Fruit fly (Drosophila melanogaster) S2 (cell line): ENCODE results near the gene Gr98d.

Source experiments
- CG8478 ChIP-seq: fragments of >200 bp; optimal IDR thresholded peaks from 2 replicates; lab custom pipeline; 2018
- CTCF ChIP-seq, 2 experiments: fragments of >200 bp; optimal IDR thresholded peaks; 2 replicates each; lab custom pipeline; 2018

Gene Gr98d

DNA sequence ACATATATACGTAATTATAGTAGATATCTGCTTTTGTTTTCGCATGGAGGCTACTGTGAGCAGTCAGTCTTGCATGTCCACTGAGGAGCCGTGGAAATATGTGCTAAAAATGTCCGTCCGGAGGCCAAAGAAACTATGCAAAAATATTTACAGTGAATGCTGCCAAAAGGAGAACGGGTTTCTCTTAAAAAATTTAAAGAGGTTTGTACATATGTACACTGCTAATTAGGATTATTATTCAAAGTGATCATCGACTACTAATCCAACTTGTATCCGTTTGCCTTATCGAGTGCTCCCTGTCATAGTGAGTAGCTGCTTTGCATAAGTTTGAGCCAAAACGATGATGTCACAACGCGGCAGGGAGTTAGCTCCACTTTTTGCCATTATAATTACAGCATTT is 11.1 kb downstream of the Gr98d start:
- TF ChIP-seq CG8478 (lab: Kevin White, UChicago) (no peak), CTCF (optimal IDR thresholded peaks at IDR 0.05; lab: Kevin White, UChicago) (no peak)

DNA sequence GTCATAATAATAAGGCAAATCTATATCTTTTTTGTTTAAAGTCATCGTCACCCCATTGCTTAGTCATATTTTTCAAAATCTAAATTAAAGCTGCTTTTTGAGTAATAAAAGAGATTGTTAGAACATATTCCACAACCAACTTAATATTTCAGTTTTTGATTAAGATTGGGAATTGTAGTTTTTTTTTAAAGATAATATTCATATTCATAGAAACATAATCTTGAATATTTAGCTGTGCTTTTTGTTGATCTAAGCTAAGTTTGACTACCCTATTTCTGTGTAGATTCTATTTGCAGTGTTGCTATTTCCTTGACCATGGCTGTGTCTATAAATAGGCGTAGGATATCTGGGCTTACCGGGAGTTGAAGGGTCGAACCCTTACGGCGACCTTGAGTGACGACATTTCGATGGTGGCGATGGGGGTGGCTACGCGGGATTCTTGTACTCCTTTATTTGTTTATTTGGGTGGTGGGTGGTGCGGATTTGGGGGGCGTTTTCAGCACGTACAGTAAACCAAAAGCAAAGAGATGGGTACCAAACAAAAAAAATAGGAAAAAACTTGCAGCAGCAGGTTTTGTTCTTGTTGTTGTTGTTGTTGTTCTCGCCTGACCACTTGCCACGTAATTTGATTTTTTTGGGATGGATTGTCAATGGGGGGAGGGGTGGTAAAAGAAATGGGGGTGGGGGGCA is 12.3 kb downstream of the Gr98d start:
- TF ChIP-seq CTCF (optimal IDR thresholded peaks at IDR 0.05; lab: Kevin White, UChicago): no peak
- no peak for TF ChIP-seq CG8478 (lab: Kevin White, UChicago)

- TF ChIP-seq CG8478 (lab: Kevin White, UChicago) (no peak), CTCF (optimal IDR thresholded peaks at IDR 0.05; lab: Kevin White, UChicago) (peak; percentile 55 to 56)
These were observed 12.9 kb downstream of the Gr98d start, which contains the start of gene Klp98A for dm6 chr3R:27558660-27559319. Gene Klp98A (minus strand): TSS chr3R:27559145.

DNA sequence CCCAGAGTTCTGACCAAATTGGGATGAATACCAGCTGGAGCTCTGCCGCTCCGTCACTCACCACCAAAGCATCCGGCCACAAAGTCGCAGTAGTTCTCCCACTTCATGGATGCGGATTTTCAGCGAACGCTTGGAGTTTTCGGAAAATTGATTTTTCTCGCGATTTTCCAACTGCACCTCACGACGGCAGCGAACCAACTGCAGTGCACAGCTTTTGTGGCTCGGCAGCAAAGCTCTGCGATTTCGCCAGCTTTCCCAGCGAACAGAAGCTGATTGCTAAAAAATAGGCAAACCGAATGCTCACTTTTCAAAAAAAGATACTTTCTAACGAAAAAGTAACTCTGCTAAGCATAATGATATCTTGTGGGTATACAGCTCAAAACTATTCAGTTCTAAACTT is 15.3 kb downstream of the Gr98d start, which contains the start of gene CG5646:
CG5646 (minus strand) TSS at position 206 of the 400 bp plus-strand sequence.
- no peak for TF ChIP-seq CTCF (optimal IDR thresholded peaks at IDR 0.05; lab: Kevin White, UChicago)
- TF ChIP-seq CG8478 (lab: Kevin White, UChicago): no peak

- TF ChIP-seq CTCF (optimal IDR thresholded peaks at IDR 0.05; lab: Kevin White, UChicago) (no peak), CG8478 (lab: Kevin White, UChicago) (no peak)
These were observed 22.7 kb downstream of the Gr98d start for dm6 chr3R:27568545-27568944.

DNA sequence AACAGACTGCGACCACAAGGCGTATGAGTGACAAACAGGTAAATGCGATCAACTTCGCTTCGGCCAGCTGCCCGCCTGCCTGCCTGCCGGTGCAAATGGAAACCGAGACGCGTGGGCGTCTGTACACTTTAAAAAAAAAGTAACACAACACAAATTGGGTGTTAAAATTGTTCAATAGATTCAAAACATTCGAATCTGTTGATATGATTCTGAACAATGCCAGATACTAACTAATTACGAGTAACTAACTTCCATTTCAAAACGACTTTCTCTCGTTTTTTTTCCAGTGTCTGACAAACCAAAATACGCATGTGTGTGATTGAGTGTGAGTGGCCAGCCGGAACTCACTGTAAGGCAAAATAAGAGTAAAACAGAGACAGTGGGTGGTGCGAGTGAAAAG is 23.9 kb downstream of the Gr98d start:
- TF ChIP-seq CG8478 (lab: Kevin White, UChicago) (no peak), CTCF (optimal IDR thresholded peaks at IDR 0.05; lab: Kevin White, UChicago) (no peak)

DNA sequence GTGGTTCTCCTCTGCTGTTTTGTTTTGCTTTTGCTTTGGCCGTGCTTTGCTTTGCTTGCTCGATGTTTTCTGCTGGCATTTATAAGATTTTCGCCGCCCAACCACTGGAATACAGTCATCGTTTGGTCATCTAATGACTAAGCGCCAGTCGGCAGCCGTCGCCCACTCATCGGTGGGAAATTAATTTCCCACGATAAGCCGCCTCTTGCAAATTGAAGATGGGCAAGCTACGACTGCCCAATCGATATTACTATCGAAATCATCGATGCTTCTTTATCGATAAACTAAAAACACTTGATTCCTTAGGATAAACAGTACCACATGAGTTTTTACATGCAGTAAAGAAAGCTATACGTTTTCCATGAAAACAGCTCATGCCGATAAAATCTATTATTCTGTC is 24.8 kb downstream of the Gr98d start:
- TF ChIP-seq CTCF (optimal IDR thresholded peaks at IDR 0.05; lab: Kevin White, UChicago): no peak
- no peak for TF ChIP-seq CG8478 (lab: Kevin White, UChicago)

- TF ChIP-seq CG8478 (lab: Kevin White, UChicago) (no peak), CTCF (optimal IDR thresholded peaks at IDR 0.05; lab: Kevin White, UChicago) (no peak)
These were observed 33.6 kb downstream of the Gr98d start for dm6 chr3R:27579422-27579821.

DNA sequence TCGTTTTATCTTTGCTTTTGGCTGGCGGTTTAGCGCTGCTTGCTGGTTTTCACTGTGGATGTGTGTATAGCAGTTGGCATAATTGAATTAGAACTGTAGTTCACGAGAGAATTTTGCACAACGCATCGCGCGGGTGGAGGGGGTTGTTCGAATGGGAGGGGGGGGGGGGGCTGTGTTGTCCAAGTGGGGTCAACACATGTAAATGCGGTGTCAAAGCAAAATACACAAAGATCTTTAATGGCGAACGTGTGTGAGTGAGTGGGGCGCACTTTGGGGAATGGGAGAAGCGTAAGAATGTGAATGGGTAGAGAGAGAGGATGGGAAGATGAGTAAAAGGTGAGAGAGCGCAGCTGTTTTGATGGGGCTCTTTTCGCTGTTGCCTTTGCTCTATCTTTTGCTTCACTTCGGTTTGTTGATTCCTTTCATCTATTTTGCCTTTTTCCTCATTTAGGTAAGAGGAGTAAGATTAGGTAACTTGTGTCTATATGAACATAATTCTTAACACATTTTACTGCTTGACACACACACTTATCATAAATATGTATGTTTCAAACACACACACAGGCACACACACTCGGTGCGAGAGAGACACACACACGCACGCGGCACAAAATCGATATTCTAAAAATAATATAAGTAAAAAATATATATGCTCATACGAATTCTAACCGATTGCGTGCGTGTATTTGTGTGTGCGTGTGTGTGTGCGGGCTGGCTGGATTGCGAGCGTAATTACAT is 34.6 kb downstream of the Gr98d start:
- TF ChIP-seq CTCF (optimal IDR thresholded peaks at IDR 0.05; lab: Kevin White, UChicago): no peak
- TF ChIP-seq CG8478 (lab: Kevin White, UChicago): no peak

- TF ChIP-seq CTCF (optimal IDR thresholded peaks at IDR 0.05; lab: Kevin White, UChicago): peak; percentile 45 to 62
- no peak for TF ChIP-seq CG8478 (lab: Kevin White, UChicago)
These were observed 35.5 kb downstream of the Gr98d start for dm6 chr3R:27581263-27581868.

DNA sequence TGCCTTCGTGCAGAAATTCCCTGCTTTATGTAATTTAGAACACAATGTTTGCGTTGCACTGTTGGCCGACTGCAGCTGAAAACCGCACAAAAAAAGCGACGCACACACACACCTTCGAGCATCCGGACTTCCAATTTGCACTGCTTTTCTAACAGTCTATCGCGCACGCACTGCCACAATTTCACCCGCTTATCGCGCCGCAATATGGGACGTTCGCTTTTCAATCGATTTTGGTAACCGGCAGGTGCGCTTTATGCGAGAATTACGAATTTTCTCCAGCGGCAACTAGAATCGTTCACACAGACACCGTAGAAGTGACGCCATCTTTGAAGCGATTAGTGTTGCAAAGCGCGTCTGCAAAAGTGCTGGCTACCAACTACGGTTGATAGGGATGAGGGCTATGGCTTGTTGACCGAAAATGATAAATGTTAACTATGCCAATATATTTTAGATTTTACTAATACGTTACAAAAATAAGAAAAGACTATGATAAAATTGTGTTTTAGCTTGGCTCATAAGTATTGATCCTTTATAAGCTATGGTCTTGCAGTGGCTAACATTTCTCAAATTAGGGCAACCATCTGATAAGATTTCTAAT is 36.1 kb downstream of the Gr98d start, which contains the start of gene wdb:
wdb (minus strand) TSS at position 352 of the 598 bp plus-strand sequence.
- TF ChIP-seq CG8478 (lab: Kevin White, UChicago): no peak
- TF ChIP-seq CTCF (optimal IDR thresholded peaks at IDR 0.05; lab: Kevin White, UChicago): no peak

DNA sequence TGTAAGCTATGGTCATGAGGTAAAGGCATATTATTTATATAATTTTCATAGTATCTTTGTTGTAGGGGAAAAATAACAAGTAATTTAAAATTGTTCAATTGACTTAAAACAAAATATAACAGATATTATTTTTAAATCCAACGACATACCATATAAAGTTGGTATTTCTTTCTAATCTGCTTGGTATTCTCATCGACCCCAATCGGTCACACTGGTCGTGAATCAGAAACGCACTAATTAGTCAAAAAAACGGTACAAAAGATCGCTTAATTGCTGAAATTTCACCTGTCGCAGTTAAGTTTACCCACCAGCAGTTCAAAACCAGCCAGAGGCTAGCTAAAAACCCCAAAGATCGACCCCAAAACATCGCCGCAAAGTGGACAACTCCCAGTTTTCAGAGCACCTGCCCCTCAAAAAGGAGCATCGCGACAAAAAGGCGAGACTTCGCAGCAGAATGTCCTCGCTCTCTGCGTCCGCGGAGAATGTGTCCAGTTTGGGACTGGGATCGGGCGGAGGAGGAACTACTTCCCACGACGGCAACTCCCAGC is 36.9 kb downstream of the Gr98d start, which contains the start of gene pins:
pins (plus strand) TSS at position 207 of the 548 bp plus-strand sequence.
- TF ChIP-seq CG8478 (lab: Kevin White, UChicago) (no peak), CTCF (optimal IDR thresholded peaks at IDR 0.05; lab: Kevin White, UChicago) (no peak)

dm6 chr3R:27593174-27593573 is 47.3 kb downstream of the Gr98d start:
- no peak for TF ChIP-seq CG8478 (lab: Kevin White, UChicago)
- TF ChIP-seq CTCF (optimal IDR thresholded peaks at IDR 0.05; lab: Kevin White, UChicago): no peak
